Worm (Caenorhabditis elegans) whole organism, dauer: ENCODE measurements around the gene spp-19.
"Not testable (repeated sequence)": the region's sequence is repeated elsewhere in the genome, so short reads cannot be mapped to it uniquely, and the experiment has no call there.

Experiments used
- unc-62 ChIP-seq: sonication (generic microtip); optimal IDR thresholded peaks from 2 replicates; lab custom pipeline; 2017; ENCODE audit warnings: missing biosample characterization, missing genetic modification reagents, missing genetic modification characterization

The spp-19 gene

DNA sequence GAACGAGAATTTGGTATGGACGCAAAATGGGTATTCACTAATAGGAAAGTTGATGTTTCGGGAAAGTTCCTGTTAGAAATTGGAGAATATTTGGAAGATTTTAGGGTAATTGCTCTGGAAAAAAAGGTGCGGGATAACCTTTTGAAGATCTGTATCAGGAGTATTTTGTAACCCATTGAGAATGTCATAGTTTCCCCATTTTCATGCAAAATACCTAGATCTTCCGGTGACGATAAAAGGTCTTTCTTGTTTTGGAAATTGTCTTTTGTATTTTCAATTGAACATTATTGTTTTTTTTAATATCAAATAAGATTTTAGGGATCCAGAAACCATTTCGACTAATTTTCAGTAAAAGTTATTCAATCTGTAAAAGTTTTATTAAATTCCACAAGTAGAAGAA, at the start of gene spp-19:
spp-19 (minus strand) TSS at position 101 of the 400 bp plus-strand sequence.
- no peak for TF ChIP-seq unc-62 (GFP tag; lab: Kevin White, UChicago)

DNA sequence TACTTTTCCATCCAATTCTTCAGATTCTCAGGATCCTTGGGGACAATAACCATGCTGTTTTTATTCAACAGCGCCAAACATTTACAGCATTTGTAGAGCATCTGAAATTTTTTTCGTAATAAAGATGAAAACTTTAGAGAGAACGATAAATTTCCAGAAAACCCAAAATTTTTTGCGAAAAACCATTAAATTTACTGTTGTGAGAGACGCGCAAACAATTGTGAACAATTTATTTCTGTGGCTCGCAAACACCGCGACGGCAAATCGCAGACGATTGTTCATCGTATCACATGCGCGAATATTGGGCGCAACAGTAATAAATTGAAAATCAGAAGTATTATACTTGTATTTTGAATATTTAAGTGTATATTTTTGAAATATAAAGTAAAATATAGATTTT, 49.6 kb upstream of the spp-19 start, which contains the start of gene gon-14:
gon-14 (minus strand) TSS at position 101 of the 400 bp plus-strand sequence.
- no peak for TF ChIP-seq unc-62 (GFP tag; lab: Kevin White, UChicago)

DNA sequence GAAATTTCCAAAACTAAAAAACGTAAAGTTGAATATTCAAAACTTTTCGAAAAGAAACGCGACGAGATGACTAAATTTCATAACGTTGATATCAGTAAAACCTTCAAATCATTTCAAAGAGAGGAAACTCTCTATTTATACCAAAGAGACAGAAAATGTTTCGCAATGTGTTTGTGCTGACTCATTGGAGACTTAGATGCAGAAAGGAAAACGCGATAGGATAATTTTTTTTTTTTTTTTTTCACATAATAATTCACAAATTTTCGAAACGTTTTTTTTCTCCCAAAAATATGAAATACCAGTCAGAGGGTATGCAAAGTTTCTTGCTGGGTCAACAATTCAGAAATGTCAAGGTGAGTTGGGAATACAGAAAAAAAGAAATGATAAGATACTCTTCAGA, 44.7 kb upstream of the spp-19 start:
- no peak for TF ChIP-seq unc-62 (GFP tag; lab: Kevin White, UChicago)

ce11 chrV:6605275-6605674, 43.8 kb upstream of the spp-19 start, which contains the start of gene ZK1055.7:
Gene ZK1055.7 (minus strand): TSS chrV:6605375.
- no peak for TF ChIP-seq unc-62 (GFP tag; lab: Kevin White, UChicago)

DNA sequence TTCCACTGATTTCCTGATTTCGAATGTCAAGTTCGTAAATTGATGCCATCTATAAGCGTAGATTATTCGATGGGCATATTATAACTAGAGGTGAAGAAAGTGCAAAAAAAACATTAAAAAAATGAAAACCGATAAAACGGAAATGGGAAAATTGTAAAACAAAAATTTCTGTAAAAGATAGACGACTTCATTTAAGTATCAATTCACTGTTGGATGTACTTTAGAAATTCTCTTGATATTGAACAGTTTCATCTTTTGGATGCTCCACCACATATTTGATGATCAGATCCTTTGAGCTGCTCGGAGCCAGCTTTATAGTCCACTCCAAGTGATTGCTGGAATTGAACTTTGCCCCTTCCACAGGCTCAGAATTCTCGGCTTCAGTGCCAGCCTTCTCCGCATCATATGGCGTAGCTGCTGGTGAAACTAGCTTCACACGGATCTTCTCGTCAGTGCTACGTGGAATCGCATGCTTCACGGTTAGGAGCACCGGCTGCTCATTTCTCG, 41.1 kb upstream of the spp-19 start, which contains the start of gene ZK1055.6:
ZK1055.6 (minus strand) TSS at position 51 of the 507 bp plus-strand sequence.
- TF ChIP-seq unc-62 (GFP tag; lab: Kevin White, UChicago): no peak

DNA sequence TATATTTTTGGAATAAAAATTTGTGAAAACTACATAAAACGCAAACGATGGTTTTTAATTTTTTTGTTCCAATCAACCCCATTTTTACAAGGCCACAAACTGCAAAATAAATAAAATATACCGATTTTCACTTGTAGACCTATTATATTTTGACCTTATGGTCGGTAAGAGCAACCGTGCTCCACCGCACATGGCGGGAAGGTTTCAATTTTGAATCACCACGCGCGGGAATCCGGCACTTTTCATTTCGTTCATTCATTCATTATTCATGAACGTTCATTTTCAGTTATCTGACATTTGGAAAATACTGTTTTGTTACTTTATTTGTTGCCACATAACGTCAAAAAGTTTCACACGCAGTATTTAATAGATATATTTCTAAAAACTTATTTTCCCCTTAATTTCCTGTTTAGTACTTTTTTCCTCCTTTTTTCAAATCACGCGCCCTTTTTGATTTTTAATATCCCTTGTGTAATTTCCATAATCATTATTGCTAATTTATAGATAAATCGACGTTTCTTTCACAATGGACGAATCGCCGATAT, 32.3 kb upstream of the spp-19 start, which contains the start of gene hcp-1:
hcp-1 (plus strand) TSS at position 495 of the 545 bp plus-strand sequence.
- no peak for TF ChIP-seq unc-62 (GFP tag; lab: Kevin White, UChicago)

- TF ChIP-seq unc-62 (GFP tag; lab: Kevin White, UChicago): no peak
These were observed 28.8 kb upstream of the spp-19 start, which contains the start of gene ZK1055.2 for ce11 chrV:6590283-6590682. Gene ZK1055.2 (plus strand): TSS chrV:6590583.

ce11 chrV:6581762-6582161, 20.3 kb upstream of the spp-19 start, which contains the start of gene ZK1055.4:
Gene ZK1055.4 (plus strand): TSS chrV:6582062.
- not testable (repeated sequence) for TF ChIP-seq unc-62 (GFP tag; lab: Kevin White, UChicago)

ce11 chrV:6579992-6580391, 18.5 kb upstream of the spp-19 start, which contains the start of gene EGAP9.3:
Gene EGAP9.3 (minus strand): TSS chrV:6580122.
- no peak for TF ChIP-seq unc-62 (GFP tag; lab: Kevin White, UChicago)

DNA sequence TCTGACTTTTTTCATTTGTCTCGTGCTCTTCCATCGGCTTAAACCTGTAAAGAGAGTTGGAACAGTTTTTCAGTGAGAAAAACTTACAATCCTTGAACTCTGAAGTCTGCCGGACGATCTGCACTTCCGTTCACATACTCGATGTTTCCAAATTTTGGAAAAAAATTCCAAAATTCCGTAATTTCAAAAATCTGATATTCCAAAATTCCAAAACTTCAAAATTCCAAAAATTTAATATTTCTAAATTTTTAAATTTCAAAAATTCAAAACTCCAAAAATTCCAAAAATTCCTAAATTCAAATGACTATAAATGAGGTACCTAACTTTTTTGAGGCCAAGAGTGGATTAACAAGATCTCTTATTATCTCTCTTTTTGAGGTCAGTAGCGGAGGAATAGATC, 15.1 kb upstream of the spp-19 start, which contains the start of gene EGAP9.4:
EGAP9.4 (plus strand) TSS at position 301 of the 400 bp plus-strand sequence.
- TF ChIP-seq unc-62 (GFP tag; lab: Kevin White, UChicago): no peak

ce11 chrV:6575406-6576130, 14.1 kb upstream of the spp-19 start, which contains the start of gene fut-2:
Gene fut-2 (minus strand): TSS chrV:6575890.
- no peak for TF ChIP-seq unc-62 (GFP tag; lab: Kevin White, UChicago)

- no peak for TF ChIP-seq unc-62 (GFP tag; lab: Kevin White, UChicago)
These were observed 4.4 kb upstream of the spp-19 start, which contains the start of gene K04A8.1 for ce11 chrV:6565851-6566386. Gene K04A8.1 (plus strand): TSS chrV:6566336.

- no peak for TF ChIP-seq unc-62 (GFP tag; lab: Kevin White, UChicago)
These were observed 1.9 kb downstream of the spp-19 start for ce11 chrV:6559585-6559984.

- no peak for TF ChIP-seq unc-62 (GFP tag; lab: Kevin White, UChicago)
These were observed 2.4 kb downstream of the spp-19 start, which contains the start of gene spp-26 for ce11 chrV:6559105-6559504. Gene spp-26 (minus strand): TSS chrV:6559205.

- TF ChIP-seq unc-62 (GFP tag; lab: Kevin White, UChicago): no peak
These were observed 3.4 kb downstream of the spp-19 start, which contains the start of gene spp-20 for ce11 chrV:6558103-6558502. Gene spp-20 (minus strand): TSS chrV:6558203.
